Fruit fly (Drosophila melanogaster): Measurements from ENCODE around the gene CG4593.
A peak's percentile ranks its signal among the peaks of the same experiment; 100 is the strongest.

Gene CG4593

DNA sequence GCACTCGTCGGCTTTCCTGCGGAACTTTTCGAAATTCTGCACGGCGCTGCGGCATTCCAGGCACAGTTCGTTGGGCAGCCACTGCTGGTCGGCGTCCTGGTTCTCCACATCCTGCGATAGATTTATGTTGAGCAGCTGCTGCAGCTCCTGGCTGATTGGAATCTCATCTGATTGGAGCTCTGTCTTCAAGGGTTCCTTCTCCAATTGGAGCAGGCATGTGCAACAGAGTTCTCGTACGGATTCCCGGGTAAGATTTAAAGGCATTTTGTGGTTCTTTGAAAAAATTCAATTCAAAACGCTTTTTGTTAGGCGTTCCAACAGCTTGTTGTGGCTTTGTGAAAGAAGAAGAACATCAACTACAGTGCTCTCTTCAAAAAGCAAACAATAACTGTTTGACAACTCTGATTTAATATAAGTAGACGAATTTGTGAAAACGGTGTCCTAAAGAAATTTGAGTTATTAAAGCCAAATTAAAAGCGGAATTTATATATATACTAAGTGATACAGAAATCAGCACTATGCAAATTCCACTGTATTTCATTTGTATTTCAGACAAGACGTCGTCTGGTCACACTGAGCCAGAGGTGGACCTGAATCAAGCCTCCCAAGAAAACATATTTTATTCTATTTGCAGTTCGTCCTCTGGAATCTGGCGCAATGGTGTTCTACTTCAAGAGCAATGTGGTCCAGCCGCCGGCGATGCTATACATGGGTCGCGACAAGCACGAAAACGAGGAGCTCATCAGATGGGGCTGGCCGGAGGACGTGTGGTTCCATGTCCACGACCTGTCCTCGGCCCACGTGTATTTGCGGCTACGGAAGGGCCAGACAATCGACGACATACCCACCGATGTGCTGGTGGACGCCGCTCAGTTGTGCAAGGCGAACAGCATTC is at the start of gene CG4593, which contains the start of gene CG3032:
Gene CG4593, plus strand, starts transcription at position 568 of the 895 bp plus-strand sequence.
Gene CG3032, minus strand, starts transcription at position 562 of the 895 bp plus-strand sequence.
- peak; percentile 75 for TF ChIP-seq noc (tag; optimal IDR thresholded peaks at IDR 0.05)

DNA sequence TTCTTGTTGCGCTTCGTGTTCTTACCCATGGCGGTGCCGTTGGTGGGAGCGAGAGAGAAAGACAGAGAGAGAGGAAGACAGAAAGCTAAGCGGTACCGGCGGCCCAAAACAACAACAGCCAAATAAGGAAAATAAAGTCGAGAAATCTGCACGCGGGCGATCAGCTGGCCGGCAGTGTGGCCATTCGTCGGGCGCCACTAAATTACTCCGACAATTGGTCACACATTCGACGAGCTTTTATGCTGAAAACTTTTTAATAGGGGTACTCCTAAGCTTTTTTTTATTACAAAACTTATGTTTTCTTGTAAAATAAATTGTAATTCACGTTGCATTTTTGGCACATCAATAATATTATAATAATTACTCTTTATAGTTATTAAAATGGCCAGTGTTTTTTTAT is 45.1 kb upstream of the CG4593 start, which contains the start of gene Setd3:
Gene Setd3, minus strand, starts transcription at position 187 of the 400 bp plus-strand sequence.
- no peak for TF ChIP-seq noc (tag; optimal IDR thresholded peaks at IDR 0.05)

DNA sequence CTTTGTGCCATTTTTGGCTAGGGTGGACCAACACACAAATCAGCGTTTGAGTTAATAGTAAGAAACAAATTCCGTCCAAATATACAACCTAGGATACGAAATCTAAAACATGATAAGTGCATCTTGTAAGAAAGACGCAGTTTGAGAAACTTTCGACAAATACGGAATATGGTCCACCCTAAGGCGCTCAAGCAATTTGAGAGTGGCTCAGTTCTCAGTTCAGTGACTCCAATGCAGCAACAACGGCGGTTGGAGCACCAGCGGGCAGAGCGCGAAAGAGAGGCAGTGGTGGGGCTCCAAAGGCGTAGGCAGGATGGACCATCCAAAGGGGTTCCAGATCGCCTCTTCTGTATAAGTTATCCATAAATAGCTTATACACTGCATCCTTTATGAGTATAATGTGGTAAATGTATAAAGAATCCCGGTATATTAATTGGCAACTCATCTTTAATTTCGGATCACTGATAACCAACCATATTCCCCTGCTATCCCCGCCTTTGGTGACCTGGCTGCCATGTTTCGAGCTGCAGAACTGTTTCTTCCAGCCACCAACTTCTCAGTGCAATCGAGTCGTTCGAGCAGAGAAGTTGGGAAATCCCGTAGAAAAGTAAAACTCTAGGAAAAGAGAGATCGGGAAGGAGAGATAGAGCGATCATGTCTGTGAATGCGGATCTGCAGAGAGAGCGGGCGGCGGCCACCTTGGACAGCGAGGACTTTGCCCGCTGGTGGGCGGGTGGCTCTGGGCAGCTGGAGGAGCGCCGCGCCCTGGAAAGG is 44.1 kb upstream of the CG4593 start, which contains the start of gene CG4586:
Gene CG4586, plus strand, starts transcription at position 555 of the 774 bp plus-strand sequence.
- peak; percentile 99 for TF ChIP-seq noc (tag; optimal IDR thresholded peaks at IDR 0.05)

DNA sequence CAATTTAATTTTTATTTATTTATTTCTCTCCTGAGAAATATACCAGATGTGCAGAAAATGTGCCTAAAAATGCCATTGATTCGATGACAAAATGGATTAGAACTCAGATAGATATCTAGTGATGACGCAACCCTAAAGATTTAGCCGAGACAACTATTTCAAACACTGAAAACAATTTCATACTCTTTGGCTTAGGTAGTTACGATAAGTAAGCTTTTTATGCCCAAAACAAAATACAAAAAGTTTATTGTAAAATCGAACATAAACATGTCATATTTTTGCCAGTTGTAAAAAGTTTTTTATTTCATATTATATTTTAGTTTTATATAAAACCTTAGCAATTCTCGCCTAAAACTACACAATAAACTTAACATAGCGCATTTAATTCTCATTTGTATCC is 40.3 kb upstream of the CG4593 start, which contains the start of gene CG3040:
Gene CG3040, minus strand, starts transcription at position 54 of the 400 bp plus-strand sequence.
- no peak for TF ChIP-seq noc (tag; optimal IDR thresholded peaks at IDR 0.05)

DNA sequence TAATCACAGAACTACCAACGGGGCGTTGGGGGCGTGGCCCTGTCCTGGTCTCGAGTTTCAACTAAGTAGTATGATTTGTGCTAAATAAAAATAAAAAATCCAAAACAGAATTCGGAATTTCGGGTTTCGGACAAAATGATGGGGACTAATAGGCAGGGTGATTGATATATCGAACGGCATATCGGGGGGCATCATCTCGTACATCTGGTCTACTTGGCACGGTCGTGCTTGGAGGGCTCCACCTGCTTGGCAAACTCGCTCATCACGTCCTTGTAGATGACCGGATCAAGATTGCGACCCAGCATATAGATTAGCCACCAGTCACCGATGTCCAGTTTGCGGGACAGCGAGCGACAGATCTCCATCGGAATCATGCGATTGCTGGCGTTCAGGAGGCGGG is 39.5 kb upstream of the CG4593 start:
- TF ChIP-seq noc (tag; optimal IDR thresholded peaks at IDR 0.05): no peak

DNA sequence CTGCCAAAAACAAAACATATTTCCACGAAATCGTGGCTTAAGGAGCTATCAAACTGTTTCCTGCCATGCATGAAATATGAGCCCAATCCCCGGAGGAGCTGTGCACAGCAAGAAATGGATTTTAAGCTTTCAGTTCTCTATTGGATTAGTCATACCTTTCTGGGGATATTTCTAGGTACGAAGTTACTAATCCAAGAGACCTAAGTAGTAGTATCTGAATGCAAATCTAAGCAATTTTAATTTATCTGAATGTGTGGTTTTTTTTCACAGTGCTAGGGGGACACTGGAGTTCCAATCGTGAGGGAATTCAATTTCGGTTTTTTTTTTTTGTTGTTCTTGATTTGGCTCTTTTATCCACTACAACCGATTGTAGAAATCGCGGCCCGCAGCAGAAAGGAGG is 37.3 kb upstream of the CG4593 start:
- no peak for TF ChIP-seq noc (tag; optimal IDR thresholded peaks at IDR 0.05)

DNA sequence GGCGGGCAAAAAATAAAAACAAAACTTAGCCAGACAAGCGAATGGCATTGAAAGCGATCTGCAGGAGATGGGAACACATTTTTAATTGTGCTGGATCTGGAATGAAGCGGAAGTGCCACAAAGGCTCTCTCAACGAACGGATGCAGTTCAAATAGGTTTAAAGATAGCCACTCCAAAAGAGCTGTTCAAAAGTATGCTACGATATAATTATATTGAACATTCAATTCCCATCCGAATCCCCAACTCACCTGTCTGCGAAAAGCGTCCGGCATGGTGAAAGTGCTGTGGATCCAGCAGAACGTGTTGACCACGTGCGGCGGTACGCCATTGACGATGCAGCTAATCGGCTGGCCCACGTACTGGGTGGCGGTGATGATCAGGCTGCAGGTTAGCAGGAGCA is 36.8 kb upstream of the CG4593 start:
- TF ChIP-seq noc (tag; optimal IDR thresholded peaks at IDR 0.05): no peak

DNA sequence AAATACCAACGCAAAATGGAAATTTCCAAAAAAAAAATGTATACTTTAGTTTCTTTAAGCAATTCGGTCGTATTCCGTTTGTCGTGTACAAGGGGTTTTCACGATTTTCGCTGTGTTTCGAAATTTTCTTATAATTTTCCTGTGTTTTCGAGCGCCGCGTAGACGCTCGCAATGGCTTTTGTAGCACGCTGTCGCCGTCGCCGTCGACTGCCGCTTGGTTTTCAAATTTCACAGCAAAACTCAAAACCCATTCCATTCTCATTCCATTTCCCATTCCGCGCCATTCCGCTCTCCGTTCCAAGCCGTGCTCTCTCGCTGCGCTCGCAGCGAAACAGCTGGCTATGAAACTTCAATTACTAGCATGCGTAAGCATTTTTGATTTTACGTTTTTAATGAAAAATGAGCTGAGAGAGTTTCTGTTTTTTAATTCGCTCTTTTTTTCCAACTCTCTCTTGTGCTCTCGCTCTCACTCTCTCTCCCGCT is 32.2 kb upstream of the CG4593 start:
- no peak for TF ChIP-seq noc (tag; optimal IDR thresholded peaks at IDR 0.05)

DNA sequence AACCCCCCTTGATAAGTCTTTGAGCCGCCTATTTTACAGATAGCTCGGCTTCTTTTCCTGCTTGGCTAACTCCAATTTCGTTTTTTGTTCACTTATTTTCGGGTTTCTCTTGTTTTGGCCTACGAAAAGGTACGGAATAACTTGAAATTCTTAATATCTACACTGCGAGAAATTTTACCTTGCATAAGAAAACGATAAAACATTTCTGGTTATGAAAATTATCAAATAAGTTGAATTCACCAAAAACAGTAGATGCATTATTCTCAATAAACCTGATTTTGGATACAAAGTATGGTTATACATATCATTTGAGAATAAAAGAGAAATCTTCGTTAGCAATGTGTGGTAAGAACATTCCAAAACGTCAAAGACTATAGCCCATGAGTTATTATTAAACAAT is 31.6 kb upstream of the CG4593 start:
- peak; percentile 19 for TF ChIP-seq noc (tag; optimal IDR thresholded peaks at IDR 0.05)

DNA sequence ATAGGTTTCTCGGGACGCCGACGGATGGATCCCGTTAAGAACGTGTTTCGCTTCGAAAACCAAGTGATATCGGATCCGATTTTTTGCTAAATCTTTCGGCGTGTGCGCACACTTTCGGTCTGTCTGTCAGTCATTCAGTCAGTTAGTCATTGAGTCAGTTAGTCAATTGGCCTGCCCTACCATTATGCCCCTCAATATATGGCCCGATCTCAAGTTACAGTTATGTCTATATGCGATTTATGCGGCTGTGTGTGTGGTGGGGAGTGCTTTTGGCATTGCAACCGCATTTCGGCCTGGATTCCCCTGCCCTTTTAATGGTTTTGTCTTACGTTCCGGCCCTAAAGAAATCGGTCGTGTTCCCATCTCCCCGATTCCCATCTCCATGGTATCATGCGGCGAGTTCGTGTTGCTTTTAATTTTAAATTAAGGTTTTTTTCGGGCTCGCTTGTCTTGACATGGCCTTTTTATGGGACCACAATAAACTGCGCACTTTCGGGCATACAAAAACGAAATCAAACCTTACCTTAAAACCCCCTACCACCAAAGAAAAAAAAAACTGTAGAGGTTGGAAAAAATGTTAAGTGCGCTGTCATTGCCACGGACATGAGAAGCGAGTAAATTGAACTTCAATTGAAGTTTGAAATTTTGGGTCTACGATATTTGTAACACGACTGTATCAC is 30.8 kb upstream of the CG4593 start:
- no peak for TF ChIP-seq noc (tag; optimal IDR thresholded peaks at IDR 0.05)

DNA sequence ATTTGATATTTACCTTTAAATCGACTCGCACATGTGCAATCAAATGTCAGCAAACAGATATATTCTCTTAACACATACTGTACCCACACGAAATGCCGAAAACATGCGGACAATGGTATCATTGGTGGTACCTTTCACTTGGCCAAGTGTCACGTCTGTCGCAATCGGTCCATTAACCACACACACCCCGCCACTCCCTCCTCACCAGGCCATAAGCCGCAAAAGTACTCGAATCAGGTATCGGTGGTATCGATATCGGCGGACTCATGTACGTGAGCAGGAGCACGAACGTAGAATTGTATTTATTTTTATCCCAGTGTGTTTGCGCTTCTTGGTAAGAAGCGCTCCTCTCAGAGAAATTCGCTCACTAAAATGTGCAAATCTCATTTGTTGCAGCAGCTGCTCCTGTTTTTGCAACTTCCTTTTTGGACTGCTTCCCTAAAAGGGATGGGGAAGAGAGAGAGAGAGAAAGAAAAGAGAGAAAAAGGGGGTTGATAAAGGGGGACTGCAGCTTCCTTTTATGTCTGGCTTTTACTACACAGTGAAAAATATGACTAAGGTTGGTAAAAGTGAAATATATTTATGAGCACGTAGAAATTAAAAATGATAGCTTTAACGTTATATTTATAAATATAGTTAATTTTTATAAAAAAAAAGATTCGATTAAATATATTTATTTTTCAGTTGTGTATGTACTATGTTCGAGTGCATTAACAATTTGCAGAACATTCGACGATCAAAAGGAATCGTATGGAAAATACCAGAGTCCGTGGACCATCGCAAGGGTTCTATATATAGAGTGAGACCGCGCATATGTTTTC is 30.0 kb upstream of the CG4593 start:
- no peak for TF ChIP-seq noc (tag; optimal IDR thresholded peaks at IDR 0.05)

DNA sequence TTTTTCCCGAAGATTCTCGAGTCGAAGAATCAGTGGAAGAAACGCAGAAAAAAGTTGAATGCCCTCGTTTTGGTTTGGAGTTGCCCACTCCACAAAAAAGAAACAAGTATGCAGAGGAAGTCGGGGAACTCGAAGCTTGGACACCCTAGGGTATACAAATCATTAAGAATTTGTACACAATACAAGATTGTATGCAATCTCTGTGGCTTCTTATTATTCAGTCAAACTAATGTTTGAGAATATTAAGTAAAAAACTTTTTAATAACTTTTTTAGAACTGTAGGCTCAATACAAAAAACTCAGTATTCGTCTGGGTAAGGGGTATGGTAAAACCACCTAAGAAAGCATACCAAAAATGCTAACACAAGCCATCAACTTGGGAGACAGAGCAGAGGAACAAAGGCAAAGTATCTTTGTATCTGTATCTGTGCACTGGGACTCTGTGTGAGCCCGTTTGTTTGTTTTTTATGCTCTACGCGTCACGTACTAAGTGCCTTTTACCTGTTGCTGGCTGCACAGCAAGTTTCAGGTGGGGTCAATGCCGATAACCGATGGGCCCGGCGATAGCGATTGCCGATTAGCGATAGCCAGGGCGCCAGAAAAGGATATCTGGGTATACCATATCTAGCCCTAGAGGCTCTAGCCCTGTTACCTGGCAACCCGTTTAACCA is 28.4 kb upstream of the CG4593 start:
- TF ChIP-seq noc (tag; optimal IDR thresholded peaks at IDR 0.05): peak; percentile 88

DNA sequence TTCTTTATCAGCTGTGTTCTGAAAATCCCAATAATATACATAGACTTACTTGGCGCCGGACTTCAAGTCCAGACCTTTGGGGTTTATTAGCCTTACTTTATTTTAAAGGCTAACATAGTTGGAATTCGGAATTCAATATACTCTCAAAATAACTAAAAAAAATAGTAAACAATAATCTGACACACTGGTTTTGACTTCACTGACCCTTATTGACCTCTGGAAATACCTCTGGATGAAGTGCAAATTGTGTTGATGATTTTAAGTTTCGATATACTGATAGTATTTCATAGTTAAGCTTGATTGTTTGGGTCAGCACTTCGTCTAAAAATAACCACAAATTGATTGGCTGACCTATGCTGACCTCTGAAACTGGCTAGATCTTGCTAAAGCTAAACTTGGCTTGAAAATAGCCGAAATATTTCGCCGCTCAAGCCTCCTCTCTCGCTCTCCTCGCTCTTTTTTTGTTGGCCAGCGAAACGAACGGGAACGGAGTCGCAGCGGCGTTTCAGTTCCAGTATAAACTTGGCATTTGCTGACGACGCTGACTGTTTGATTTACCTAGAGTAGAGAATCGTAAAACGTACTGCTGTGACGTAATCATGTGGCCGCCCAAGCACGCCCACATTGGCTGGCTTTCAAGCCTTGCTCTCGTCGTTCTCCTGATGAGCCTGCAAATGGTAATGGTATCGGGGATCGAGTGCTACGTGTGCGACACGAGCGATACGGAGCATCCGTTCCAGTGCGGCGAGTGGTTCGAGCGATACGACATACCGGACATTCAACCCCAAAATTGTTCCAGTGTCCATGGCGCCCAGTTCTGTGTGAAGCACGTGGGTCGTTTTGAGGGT is 27.5 kb upstream of the CG4593 start, which contains the start of gene bou:
Gene bou, plus strand, starts transcription at position 507 of the 848 bp plus-strand sequence.
- TF ChIP-seq noc (tag; optimal IDR thresholded peaks at IDR 0.05): no peak

All from whole organism, larva.